Fruit fly (Drosophila melanogaster): ENCODE results near the gene CG12402.

- no peak for TF ChIP-seq psq (optimal IDR thresholded peaks at IDR 0.05)
- no peak for TF ChIP-seq h (optimal IDR thresholded peaks at IDR 0.05)
Measured at dm6 chr3R:14081526-14081925, 26.6 kb downstream of the CG12402 start.
